Worm (Caenorhabditis elegans) whole organism, young adult: ENCODE data around the gene cest-2.1.
A peak's percentile ranks its signal among the peaks of the same experiment; 100 is the strongest.

ENCODE experiments used
- B0035.1 ChIP-seq: sonication (generic microtip); optimal IDR thresholded peaks from 2 replicates; lab custom pipeline; 2016; ENCODE audit warnings: missing genetic modification characterization, mild to moderate bottlenecking, missing compliant biosample characterization, missing genotype, missing genetic modification reagents
- F33H1.4 ChIP-seq: fragments of 200-800 bp; sonication (Bioruptor generic); IDR thresholded peaks from 2 replicates; pipeline ENCODE4 v1.3.6; 2022; ENCODE audit warnings: missing genetic modification reagents, missing genetic modification characterization, missing compliant biosample characterization
- F37B4.10 ChIP-seq: fragments of 200-800 bp; sonication (Bioruptor generic); IDR thresholded peaks from 2 replicates; pipeline ENCODE4 v1.3.6; 2022; ENCODE audit warnings: missing genetic modification characterization, missing compliant biosample characterization
- F49E8.2 ChIP-seq: sonication (generic microtip); optimal IDR thresholded peaks from 3 replicates; lab custom pipeline; 2017; ENCODE audit warnings: missing genetic modification characterization, mild to moderate bottlenecking, missing compliant biosample characterization, antibody characterized with exemption, moderate library complexity; ENCODE audit not compliant: insufficient read depth
- F57C9.4 ChIP-seq: sonication (generic microtip); optimal IDR thresholded peaks from 2 replicates; lab custom pipeline; 2017; ENCODE audit warnings: mild to moderate bottlenecking, missing genetic modification characterization, missing compliant biosample characterization
- Y53G8AR.9 ChIP-seq: fragments of 200-800 bp; sonication (Bioruptor generic); conservative IDR thresholded peaks from 2 replicates; pipeline ENCODE4 v1.3.6; 2022; ENCODE audit warnings: missing genetic modification reagents, missing genetic modification characterization, missing compliant biosample characterization
- aptf-2 ChIP-seq: fragments of 200-800 bp; sonication (Bioruptor generic); conservative IDR thresholded peaks from 2 replicates; pipeline ENCODE4 v1.3.6; 2022; ENCODE audit warnings: missing genetic modification reagents, missing genetic modification characterization, missing compliant biosample characterization
- attf-6 ChIP-seq: fragments of 200-800 bp; sonication (Bioruptor generic); IDR thresholded peaks from 2 replicates; pipeline ENCODE4 v1.3.6; 2022; ENCODE audit warnings: missing genetic modification reagents, missing genetic modification characterization, missing compliant biosample characterization
- ceh-100 ChIP-seq: fragments of 200-800 bp; sonication (Bioruptor generic); IDR thresholded peaks from 2 replicates; pipeline ENCODE4 v1.3.6; 2022; ENCODE audit warnings: missing genetic modification reagents, missing genetic modification characterization, missing compliant biosample characterization
- die-1 ChIP-seq: sonication (generic microtip); optimal IDR thresholded peaks from 2 replicates; lab custom pipeline; 2016; ENCODE audit warnings: missing genotype, mild to moderate bottlenecking, missing genetic modification characterization, missing compliant biosample characterization
- dox-1 ChIP-seq: fragments of 200-800 bp; sonication (Bioruptor generic); IDR thresholded peaks from 2 replicates; pipeline ENCODE4 v1.3.6; 2022; ENCODE audit warnings: missing genetic modification reagents, missing genetic modification characterization, missing compliant biosample characterization
- dpl-1 ChIP-seq: fragments of 150-350 bp; optimal IDR thresholded peaks from 2 replicates; lab custom pipeline; 2014; ENCODE audit warnings: missing biosample characterization, missing genetic modification reagents, missing genetic modification characterization
- ekl-4 ChIP-seq: fragments of 200-800 bp; sonication (Bioruptor generic); IDR thresholded peaks from 2 replicates; pipeline ENCODE4 v1.3.6; 2022; ENCODE audit warnings: missing genetic modification reagents, missing genetic modification characterization, missing compliant biosample characterization
- gei-17 ChIP-seq: fragments of 200-800 bp; sonication (Bioruptor generic); optimal IDR thresholded peaks from 2 replicates; lab custom pipeline; 2018; ENCODE audit warnings: mild to moderate bottlenecking, missing genetic modification characterization, missing compliant biosample characterization
- him-1 ChIP-seq: sonication (generic microtip); optimal IDR thresholded peaks from 2 replicates; lab custom pipeline; 2016; ENCODE audit warnings: missing genotype, missing genetic modification reagents, missing genetic modification characterization, missing compliant biosample characterization
- hlh-26 ChIP-seq: fragments of 200-800 bp; sonication (Bioruptor generic); conservative IDR thresholded peaks from 2 replicates; pipeline ENCODE4 v1.3.6; 2022; ENCODE audit warnings: missing genetic modification reagents, missing genetic modification characterization, missing compliant biosample characterization
- hmg-1.2 ChIP-seq: fragments of 200-800 bp; sonication (Bioruptor generic); IDR thresholded peaks from 2 replicates; pipeline ENCODE4 v1.3.6; 2022; ENCODE audit warnings: missing genetic modification reagents, missing genetic modification characterization, missing compliant biosample characterization
- let-526 ChIP-seq: fragments of 200-800 bp; sonication (Bioruptor generic); IDR thresholded peaks from 2 replicates; pipeline ENCODE4 v1.3.6; 2022; ENCODE audit warnings: missing genetic modification reagents, missing genetic modification characterization, missing compliant biosample characterization
- lin-54 ChIP-seq: fragments of 200-800 bp; sonication (Bioruptor generic); optimal IDR thresholded peaks from 2 replicates; lab custom pipeline; 2018; ENCODE audit warnings: mild to moderate bottlenecking, missing genetic modification characterization, missing compliant biosample characterization
- lsl-1 ChIP-seq: fragments of 200-800 bp; sonication (Bioruptor generic); optimal IDR thresholded peaks from 2 replicates; lab custom pipeline; 2018; ENCODE audit warnings: mild to moderate bottlenecking, missing genetic modification characterization, moderate library complexity, missing compliant biosample characterization
- madf-8 ChIP-seq: fragments of 200-800 bp; sonication (Bioruptor generic); conservative IDR thresholded peaks from 2 replicates; pipeline ENCODE4 v1.3.6; 2022; ENCODE audit warnings: missing genetic modification reagents, missing genetic modification characterization, missing compliant biosample characterization
- mes-4 ChIP-seq: sonication (generic microtip); optimal IDR thresholded peaks from 2 replicates; lab custom pipeline; 2016; ENCODE audit warnings: missing genotype, missing genetic modification characterization, missing compliant biosample characterization
- nhr-80 ChIP-seq: sonication (generic microtip); optimal IDR thresholded peaks from 2 replicates; lab custom pipeline; 2016; ENCODE audit warnings: missing genetic modification characterization, missing compliant biosample characterization
- nhr-90 ChIP-seq: sonication (generic microtip); optimal IDR thresholded peaks from 2 replicates; lab custom pipeline; 2016; ENCODE audit warnings: missing genotype, mild to moderate bottlenecking, missing genetic modification characterization, missing compliant biosample characterization
- pbrm-1 ChIP-seq: fragments of 200-800 bp; sonication (Bioruptor generic); IDR thresholded peaks from 2 replicates; pipeline ENCODE4 v1.3.6; 2022; ENCODE audit warnings: missing genetic modification reagents, missing genetic modification characterization, missing compliant biosample characterization
- sea-2 ChIP-seq: fragments of 200-800 bp; sonication (Bioruptor generic); IDR thresholded peaks from 2 replicates; pipeline ENCODE4 v1.3.6; 2022; ENCODE audit warnings: missing genetic modification characterization, missing compliant biosample characterization
- sptf-2 ChIP-seq: fragments of 200-800 bp; sonication (Bioruptor generic); optimal IDR thresholded peaks from 2 replicates; lab custom pipeline; 2018; ENCODE audit warnings: mild to moderate bottlenecking, missing genetic modification characterization, missing compliant biosample characterization
- ztf-25 ChIP-seq: fragments of 200-800 bp; sonication (Bioruptor generic); IDR thresholded peaks from 2 replicates; pipeline ENCODE4 v1.3.6; 2022; ENCODE audit warnings: missing genetic modification reagents, missing genetic modification characterization, missing compliant biosample characterization
- ztf-3 ChIP-seq: fragments of 200-800 bp; sonication (Bioruptor generic); optimal IDR thresholded peaks from 2 replicates; lab custom pipeline; 2018; ENCODE audit warnings: mild to moderate bottlenecking, missing genetic modification characterization, missing compliant biosample characterization

The cest-2.1 gene

DNA sequence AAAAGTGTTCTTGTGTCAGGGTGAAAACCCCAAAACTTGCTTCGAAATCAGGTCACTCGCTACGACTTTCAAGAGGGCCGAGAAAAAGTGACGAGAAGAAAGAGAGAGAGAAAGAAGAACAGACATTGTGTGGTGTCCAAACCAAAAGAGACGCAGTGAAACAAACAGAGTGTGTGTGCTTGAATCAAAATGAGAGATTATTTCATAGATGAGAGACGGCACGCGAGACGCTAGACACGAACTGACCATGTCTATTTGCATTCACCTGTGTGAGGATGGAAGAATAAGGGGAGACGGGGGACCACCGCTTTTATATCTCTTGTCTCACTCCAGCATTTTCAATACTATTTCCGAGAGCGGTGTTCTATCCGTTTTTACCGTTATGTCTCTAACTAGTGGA, 35.1 kb downstream of the cest-2.1 start (continued):
- no peak for TF ChIP-seq lin-54 (GFP tag; lab: Kevin White, UChicago)

DNA sequence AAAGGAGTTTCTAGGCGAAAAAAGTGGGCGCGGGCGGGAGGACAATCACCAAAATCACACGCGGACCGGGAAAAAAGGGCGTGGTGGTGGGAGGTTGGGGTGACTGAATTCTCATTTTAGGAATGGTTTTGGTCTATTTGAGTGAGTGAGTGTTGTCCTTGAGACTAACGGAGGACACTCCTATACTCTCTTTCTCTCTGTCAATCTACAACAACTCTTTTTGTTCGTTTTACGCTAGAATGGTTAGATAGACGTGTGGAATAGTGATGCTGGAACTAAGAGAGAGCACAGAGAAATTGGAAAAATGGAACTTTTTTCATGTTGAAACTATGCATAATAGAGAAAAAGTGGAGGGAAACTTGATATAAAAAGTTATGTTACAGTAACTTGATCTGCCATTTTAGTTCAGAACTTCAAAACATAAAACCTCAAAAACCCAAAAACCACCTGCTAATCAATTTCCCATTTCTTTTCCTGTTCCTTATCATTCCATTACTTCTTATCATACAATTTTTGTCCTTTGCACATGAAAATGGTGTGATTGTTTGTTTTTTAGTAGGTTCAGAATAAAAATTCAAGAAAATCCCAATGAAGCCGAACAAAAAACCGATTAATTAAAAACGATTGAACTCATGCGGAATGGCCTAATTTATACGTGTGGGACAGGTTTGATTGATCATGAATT, 36.4 kb downstream of the cest-2.1 start:
- TF ChIP-seq Y53G8AR.9 (GFP tag; lab: Robert Waterston, UW), result no peak
- peak; percentile 39 for TF ChIP-seq nhr-80 (tag; lab: Kevin White, UChicago)
- TF ChIP-seq sea-2 (GFP tag; lab: Robert Waterston, UW), result no peak
- no peak for TF ChIP-seq hlh-26 (GFP tag; lab: Robert Waterston, UW)
- TF ChIP-seq pbrm-1 (GFP tag; lab: Robert Waterston, UW), result no peak
- TF ChIP-seq die-1 (tag; lab: Kevin White, UChicago), result no peak
- TF ChIP-seq ekl-4 (GFP tag; lab: Robert Waterston, UW), result no peak
- TF ChIP-seq nhr-90 (tag; lab: Kevin White, UChicago), result no peak
- TF ChIP-seq, all 124 proteins: peak for 1

DNA sequence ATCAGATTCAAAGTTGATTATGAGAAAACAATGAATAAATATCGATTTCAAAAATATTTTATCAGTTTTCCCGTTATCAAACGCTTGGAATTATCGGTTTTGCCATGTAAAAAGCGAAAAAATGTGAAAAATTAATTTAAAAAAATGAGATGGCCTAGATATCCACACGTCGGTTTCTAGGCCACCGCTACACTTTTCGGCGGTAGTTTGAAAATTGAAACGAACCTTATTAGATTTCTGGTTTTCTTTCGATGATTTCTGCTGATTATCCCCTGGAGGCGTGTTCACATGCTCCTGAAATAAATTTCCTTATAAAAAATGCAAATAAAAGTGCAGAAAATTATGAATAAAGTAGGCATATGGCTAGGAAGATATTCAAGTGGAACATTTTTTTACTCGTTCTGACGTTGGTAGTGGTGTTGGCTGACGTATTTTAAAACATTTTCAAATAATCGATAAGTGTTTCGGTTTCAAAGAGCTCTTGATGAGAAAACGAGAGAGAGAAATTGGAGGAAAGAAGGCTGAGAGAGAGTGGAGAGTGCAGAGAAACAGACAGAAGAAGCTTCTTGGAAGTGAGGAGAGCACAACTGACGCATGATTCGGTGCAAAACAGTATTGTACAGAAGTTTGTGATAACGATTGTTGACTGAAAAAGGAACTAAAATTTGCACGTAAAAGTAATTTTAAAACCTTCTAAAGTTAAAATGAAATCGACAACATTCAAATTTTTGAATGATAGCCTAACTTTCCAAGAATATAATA, 38.1 kb downstream of the cest-2.1 start:
- TF ChIP-seq lsl-1 (GFP tag; lab: Kevin White, UChicago) (peak; percentile 17), hmg-1.2 (GFP tag; lab: Robert Waterston, UW) (0 out of 2 replicates have a peak, but pooled peaks have one; percentile 17), gei-17 (no peak), dpl-1 (GFP tag; lab: Kevin White, UChicago) (peak; percentile 4), sptf-2 (GFP tag; lab: Kevin White, UChicago) (no peak), lin-54 (GFP tag; lab: Kevin White, UChicago) (peak; percentile 65)

DNA sequence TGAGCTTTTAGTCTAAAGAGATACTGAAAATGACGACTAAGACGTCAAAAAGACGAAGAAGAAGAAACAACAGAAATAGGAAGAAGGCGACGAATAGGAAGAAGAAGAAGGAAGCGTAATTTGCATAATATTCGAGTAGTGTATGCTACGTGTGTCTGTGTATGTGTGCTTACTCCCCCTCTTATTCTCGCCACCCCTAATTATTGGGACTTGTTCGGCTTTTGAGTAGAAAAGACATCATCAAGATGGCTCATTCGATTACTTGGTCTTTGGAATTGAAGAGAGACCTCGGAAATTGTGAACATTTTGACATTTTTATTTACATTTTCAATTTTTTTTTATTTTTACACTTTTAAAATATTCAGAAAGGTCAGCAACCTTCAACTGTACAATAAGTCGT, 41.1 kb downstream of the cest-2.1 start:
- TF ChIP-seq ztf-25 (GFP tag; lab: Robert Waterston, UW), result no peak
- no peak for TF ChIP-seq F57C9.4
- no peak for TF ChIP-seq aptf-2 (GFP tag; lab: Robert Waterston, UW)
- no peak for TF ChIP-seq hmg-1.2 (GFP tag; lab: Robert Waterston, UW)
- TF ChIP-seq sea-2 (GFP tag; lab: Robert Waterston, UW), result no peak
- no peak for TF ChIP-seq madf-8
- no peak for TF ChIP-seq ztf-3
- TF ChIP-seq him-1 (tag; lab: Kevin White, UChicago), result no peak
- TF ChIP-seq B0035.1 (tag; lab: Kevin White, UChicago), result no peak
- no peak for TF ChIP-seq F33H1.4 (GFP tag; lab: Robert Waterston, UW)
- TF ChIP-seq F37B4.10 (GFP tag; lab: Robert Waterston, UW), result no peak
- no peak for TF ChIP-seq F49E8.2 (tag; lab: Kevin White, UChicago)

DNA sequence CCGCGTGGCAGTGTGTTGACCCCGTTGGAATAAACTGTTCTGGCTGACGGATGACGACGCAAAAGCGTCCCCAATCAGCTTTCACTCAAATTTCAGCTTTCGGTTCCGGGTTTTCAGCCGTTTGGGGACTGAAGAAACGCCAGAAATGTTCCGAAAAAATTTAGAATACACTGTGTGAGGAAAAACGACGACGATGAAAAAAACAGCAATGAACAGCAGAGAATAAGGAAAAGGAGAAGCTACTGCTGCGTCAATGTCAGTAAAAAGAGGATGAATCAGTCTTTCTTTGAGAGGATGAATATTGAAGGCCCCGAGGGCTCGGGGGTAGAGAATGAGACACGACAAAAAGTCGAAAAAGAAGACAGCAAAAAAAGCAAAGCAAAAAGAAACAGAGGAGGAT, 42.4 kb downstream of the cest-2.1 start:
- no peak for TF ChIP-seq mes-4 (tag; lab: Kevin White, UChicago)

DNA sequence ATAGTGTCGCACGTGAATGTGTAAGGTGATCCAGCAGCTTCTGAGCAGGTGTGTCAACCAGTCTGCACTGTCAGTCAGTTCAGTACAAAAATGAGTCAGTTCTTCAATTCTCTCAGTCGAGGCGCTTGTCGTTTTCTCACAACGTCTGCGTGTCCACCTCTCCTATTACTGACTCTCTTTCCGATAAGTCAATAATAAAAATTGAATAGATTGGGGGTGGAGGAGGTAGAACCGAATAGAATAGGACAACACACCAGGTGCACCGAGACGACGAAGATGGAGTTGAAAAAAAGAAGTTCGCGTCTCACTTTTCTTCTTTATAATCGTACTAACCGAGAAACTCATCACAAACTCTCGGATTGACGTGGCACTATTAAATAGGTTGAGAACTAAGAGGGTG, 43.4 kb downstream of the cest-2.1 start:
- TF ChIP-seq attf-6 (no peak), ceh-100 (no peak), let-526 (GFP tag; lab: Robert Waterston, UW) (no peak), dox-1 (GFP tag; lab: Robert Waterston, UW) (peak; percentile 37; the same call in 1 of the 2 replicates), nhr-80 (tag; lab: Kevin White, UChicago) (peak; percentile 72), hmg-1.2 (GFP tag; lab: Robert Waterston, UW) (peak; percentile 31; the same call in 1 of the 2 replicates)
